Fruit fly (Drosophila melanogaster) whole organism, embryonic: Measurements from ENCODE around the gene EAChm.

Experiments used
- CG10979 ChIP-seq: fragments of 200-800 bp; sonication (Bioruptor generic); optimal IDR thresholded peaks from 2 replicates; lab custom pipeline; 2018; ENCODE audit warnings: missing biosample characterization, mild to moderate bottlenecking, missing genetic modification characterization, moderate library complexity
- CG11093 ChIP-seq: fragments of 200-800 bp; sonication (Bioruptor generic); IDR thresholded peaks from 3 replicates; pipeline ENCODE4 v1.3.6; 2022; ENCODE audit warnings: missing biosample characterization, missing genetic modification characterization
- CG11723 ChIP-seq: fragments of 200-800 bp; sonication (Bioruptor generic); optimal IDR thresholded peaks from 2 replicates; lab custom pipeline; 2017; ENCODE audit warnings: missing biosample characterization, mild to moderate bottlenecking, missing genetic modification characterization
- CG12391 ChIP-seq: fragments of 200-800 bp; sonication (Bioruptor generic); optimal IDR thresholded peaks from 3 replicates; lab custom pipeline; 2018; ENCODE audit warnings: missing biosample characterization, mild to moderate bottlenecking, missing genetic modification characterization, moderate library complexity
- CG14441 ChIP-seq: fragments of 200-800 bp; sonication (Bioruptor generic); IDR thresholded peaks from 2 replicates; pipeline ENCODE4 v1.3.6; 2022; ENCODE audit warnings: missing biosample characterization, missing genetic modification characterization
- CG14965 ChIP-seq: fragments of 200-800 bp; sonication (Bioruptor generic); optimal IDR thresholded peaks from 2 replicates; lab custom pipeline; 2016; ENCODE audit warnings: missing biosample characterization, missing genetic modification characterization, borderline replicate concordance
- CG15601 ChIP-seq: fragments of 200-800 bp; sonication (Bioruptor generic); optimal IDR thresholded peaks from 3 replicates; lab custom pipeline; 2019; ENCODE audit warnings: missing biosample characterization, mild to moderate bottlenecking, missing genetic modification characterization, moderate library complexity
- CG16815 ChIP-seq: fragments of 200-800 bp; sonication (Bioruptor generic); optimal IDR thresholded peaks from 3 replicates; lab custom pipeline; 2017; ENCODE audit warnings: missing biosample characterization, mild to moderate bottlenecking, missing genetic modification characterization
- CG17612 ChIP-seq: fragments of 200-800 bp; sonication (Bioruptor generic); IDR thresholded peaks from 2 replicates; pipeline ENCODE4 v1.3.6; 2022; ENCODE audit warnings: missing biosample characterization, missing genetic modification characterization
- CG17912 ChIP-seq: fragments of 200-800 bp; sonication (Bioruptor generic); optimal IDR thresholded peaks from 2 replicates; lab custom pipeline; 2018; ENCODE audit warnings: missing biosample characterization, mild to moderate bottlenecking, missing genetic modification characterization
- CG2199 ChIP-seq: fragments of 200-800 bp; sonication (Bioruptor generic); IDR thresholded peaks from 3 replicates; pipeline ENCODE4 v1.3.6; 2022; ENCODE audit warnings: missing biosample characterization, missing genetic modification characterization
- CG2678 ChIP-seq: fragments of 200-800 bp; sonication (Bioruptor generic); optimal IDR thresholded peaks from 3 replicates; lab custom pipeline; 2019; ENCODE audit warnings: missing biosample characterization, mild to moderate bottlenecking, missing genetic modification characterization, moderate library complexity
- CG30403 ChIP-seq: fragments of 200-800 bp; sonication (Bioruptor generic); optimal IDR thresholded peaks from 3 replicates; lab custom pipeline; 2016; ENCODE audit warnings: missing biosample characterization, missing genetic modification characterization
- CG3281 ChIP-seq: fragments of 200-800 bp; sonication (Bioruptor generic); optimal IDR thresholded peaks from 3 replicates; lab custom pipeline; 2017; ENCODE audit warnings: missing biosample characterization, mild to moderate bottlenecking, missing genetic modification characterization
- CG4328 ChIP-seq: fragments of 200-800 bp; sonication (Bioruptor generic); optimal IDR thresholded peaks from 3 replicates; lab custom pipeline; 2017; ENCODE audit warnings: missing biosample characterization, missing genetic modification reagents, missing genetic modification characterization
- CG4360 ChIP-seq: fragments of 200-800 bp; sonication (Bioruptor generic); IDR thresholded peaks from 2 replicates; pipeline ENCODE4 v1.3.6; 2022; ENCODE audit warnings: missing biosample characterization, missing genetic modification characterization
- CG4617 ChIP-seq: fragments of 200-800 bp; sonication (Bioruptor generic); optimal IDR thresholded peaks from 3 replicates; lab custom pipeline; 2016; ENCODE audit warnings: missing biosample characterization, missing genetic modification characterization, borderline replicate concordance
- CG4854 ChIP-seq: fragments of 200-800 bp; sonication (Bioruptor generic); optimal IDR thresholded peaks from 2 replicates; lab custom pipeline; 2016; ENCODE audit warnings: missing biosample characterization, missing genetic modification characterization, inconsistent platforms
- CG7839 ChIP-seq: fragments of 200-800 bp; sonication (Bioruptor generic); optimal IDR thresholded peaks from 3 replicates; lab custom pipeline; 2018; ENCODE audit warnings: missing biosample characterization, mild to moderate bottlenecking, missing genetic modification characterization, moderate library complexity
- CG9609 ChIP-seq: fragments of 200-800 bp; sonication (Bioruptor generic); optimal IDR thresholded peaks from 3 replicates; lab custom pipeline; 2016; ENCODE audit warnings: missing biosample characterization, missing genetic modification characterization
- CTCF ChIP-seq: fragments of 200-800 bp; sonication (Bioruptor generic); optimal IDR thresholded peaks from 2 replicates; lab custom pipeline; 2017; ENCODE audit warnings: missing biosample characterization, mild to moderate bottlenecking, missing genetic modification characterization, moderate library complexity
- Chrac-16 ChIP-seq: fragments of 200-800 bp; sonication (Bioruptor generic); optimal IDR thresholded peaks from 3 replicates; lab custom pipeline; 2016; ENCODE audit warnings: missing biosample characterization, missing genetic modification characterization
- Dip2 ChIP-seq: fragments of 200-800 bp; sonication (Bioruptor generic); IDR thresholded peaks from 2 replicates; pipeline ENCODE4 v1.3.6; 2022; ENCODE audit warnings: missing biosample characterization, missing genetic modification characterization
- Fer3 ChIP-seq: fragments of 200-800 bp; sonication (Bioruptor generic); optimal IDR thresholded peaks from 2 replicates; lab custom pipeline; 2018; ENCODE audit warnings: missing biosample characterization, mild to moderate bottlenecking, missing genetic modification characterization, moderate library complexity
- GATAe ChIP-seq: fragments of 200-800 bp; sonication (Bioruptor generic); conservative IDR thresholded peaks from 2 replicates; pipeline ENCODE4 v1.3.6; 2022; ENCODE audit warnings: missing biosample characterization, missing genetic modification characterization
- HLH3B ChIP-seq: fragments of 200-800 bp; sonication (Bioruptor generic); IDR thresholded peaks from 2 replicates; pipeline ENCODE4 v1.3.6; 2022; ENCODE audit warnings: missing biosample characterization, missing genetic modification characterization
- HmgD ChIP-seq: fragments of 200-800 bp; sonication (Bioruptor generic); optimal IDR thresholded peaks from 3 replicates; lab custom pipeline; 2016; ENCODE audit warnings: missing biosample characterization, missing genetic modification characterization
- Hr78 ChIP-seq, 2 experiments: fragments of 200-800 bp in 1 of 2; fragments of >200 bp in 1 of 2; sonication (Bioruptor generic) in 1 of 2; optimal IDR thresholded peaks; 2 replicates each; lab custom pipeline; 2017 to 2019; ENCODE audit warnings: missing biosample characterization in 2 of 2, missing genetic modification characterization in 2 of 2, mild to moderate bottlenecking in 1 of 2, moderate library complexity in 1 of 2
- Mad ChIP-seq: fragments of 200-800 bp; sonication (Bioruptor generic); optimal IDR thresholded peaks from 2 replicates; lab custom pipeline; 2016; ENCODE audit warnings: missing biosample characterization, missing genetic modification characterization
- Meics ChIP-seq: fragments of 200-800 bp; sonication (Bioruptor generic); optimal IDR thresholded peaks from 2 replicates; lab custom pipeline; 2017; ENCODE audit warnings: missing biosample characterization, mild to moderate bottlenecking, missing genetic modification characterization
- Spps ChIP-seq: fragments of 200-800 bp; sonication (Bioruptor generic); optimal IDR thresholded peaks from 2 replicates; lab custom pipeline; 2018; ENCODE audit warnings: missing biosample characterization, mild to moderate bottlenecking, missing genetic modification characterization
- Trl ChIP-seq, 3 experiments: fragments of >200 bp in 2 of 3; fragments of 200-800 bp in 1 of 3; sonication (Bioruptor generic) in 1 of 3; optimal IDR thresholded peaks; 2 replicates in 1 of 3; 3 replicates in 2 of 3; lab custom pipeline; 2016 to 2017; ENCODE audit warnings: missing biosample characterization in 1 of 3, missing genetic modification characterization in 1 of 3
- ab ChIP-seq: fragments of 200-800 bp; sonication (Bioruptor generic); optimal IDR thresholded peaks from 2 replicates; lab custom pipeline; 2016; ENCODE audit warnings: missing biosample characterization, missing genetic modification characterization
- bcd ChIP-seq: fragments of 200-800 bp; sonication (Bioruptor generic); optimal IDR thresholded peaks from 2 replicates; lab custom pipeline; 2017; ENCODE audit warnings: missing biosample characterization, mild to moderate bottlenecking, missing genetic modification characterization
- cato ChIP-seq: fragments of 200-800 bp; sonication (Bioruptor generic); optimal IDR thresholded peaks from 2 replicates; lab custom pipeline; 2016; ENCODE audit warnings: missing biosample characterization, missing genetic modification characterization, borderline replicate concordance
- dati ChIP-seq: fragments of 200-800 bp; sonication (Bioruptor generic); IDR thresholded peaks from 2 replicates; pipeline ENCODE4 v1.3.6; 2022; ENCODE audit warnings: missing biosample characterization, missing genetic modification characterization
- dpn ChIP-seq, 2 experiments: fragments of 200-800 bp; sonication (Bioruptor generic); optimal IDR thresholded peaks; 3 replicates each; lab custom pipeline; 2016; ENCODE audit warnings: missing biosample characterization in 2 of 2, missing genetic modification characterization in 2 of 2
- h ChIP-seq: fragments of >200 bp; optimal IDR thresholded peaks from 2 replicates; lab custom pipeline; 2017
- hb ChIP-seq: fragments of 200-800 bp; sonication (Bioruptor generic); IDR thresholded peaks from 3 replicates; pipeline ENCODE4 v1.3.6; 2022; ENCODE audit warnings: missing biosample characterization, missing genetic modification characterization; ENCODE audit not compliant: partially characterized antibody
- kay ChIP-seq: fragments of 200-800 bp; sonication (Bioruptor generic); optimal IDR thresholded peaks from 2 replicates; lab custom pipeline; 2016; ENCODE audit warnings: missing biosample characterization, missing genetic modification characterization
- mirr ChIP-seq: fragments of 200-800 bp; sonication (Bioruptor generic); optimal IDR thresholded peaks from 3 replicates; lab custom pipeline; 2018; ENCODE audit warnings: missing biosample characterization, mild to moderate bottlenecking, missing genetic modification characterization
- nom ChIP-seq: fragments of 200-800 bp; sonication (Bioruptor generic); optimal IDR thresholded peaks from 2 replicates; lab custom pipeline; 2017; ENCODE audit warnings: missing biosample characterization, missing genetic modification characterization, mild to moderate bottlenecking, moderate library complexity, missing genetic modification reagents
- oc ChIP-seq: fragments of 200-800 bp; sonication (Bioruptor generic); optimal IDR thresholded peaks from 2 replicates; lab custom pipeline; 2018; ENCODE audit warnings: missing biosample characterization, mild to moderate bottlenecking, missing genetic modification characterization, moderate library complexity
- onecut ChIP-seq: fragments of 200-800 bp; sonication (Bioruptor generic); IDR thresholded peaks from 2 replicates; pipeline ENCODE4 v1.3.6; 2022; ENCODE audit warnings: missing biosample characterization, missing genetic modification characterization
- pan ChIP-seq, 4 experiments: fragments of >200 bp in 3 of 4; fragments of 200-800 bp in 1 of 4; sonication (Bioruptor generic) in 1 of 4; optimal IDR thresholded peaks in 3 of 4; IDR thresholded peaks in 1 of 4; 2 replicates each; pipeline versions ENCODE4 v1.3.6 to Lab custom; 2017 to 2022; ENCODE audit warnings: missing biosample characterization in 2 of 4, missing genetic modification characterization in 2 of 4, mixed read lengths in 1 of 4
- pnt ChIP-seq: fragments of 200-800 bp; sonication (Bioruptor generic); optimal IDR thresholded peaks from 3 replicates; lab custom pipeline; 2016; ENCODE audit warnings: missing biosample characterization, missing genetic modification characterization
- tgo ChIP-seq: fragments of 200-800 bp; sonication (Bioruptor generic); IDR thresholded peaks from 3 replicates; pipeline ENCODE4 v1.3.6; 2022; ENCODE audit warnings: missing biosample characterization, missing genetic modification characterization

The EAChm gene

dm6 chr3L:15011142-15011541 is 43.4 kb upstream of the EAChm start:
- TF ChIP-seq CTCF: peak; percentile 80
- TF ChIP-seq CG2199: 0 out of 3 replicates have a peak, but pooled peaks have one; percentile 37
- TF ChIP-seq pnt (GFP tag; lab: Kevin White, UChicago): no peak
- TF ChIP-seq hb: 0 out of 3 replicates have a peak, but pooled peaks have one; percentile 40
- peak; percentile 48 for TF ChIP-seq CG10979 (tag; lab: Kevin White, UChicago)

- TF ChIP-seq oc (tag; lab: Kevin White, UChicago) (peak; percentile 64), cato (GFP tag; lab: Kevin White, UChicago) (peak; percentile 20), CG16815 (peak; percentile 41), Dip2 (GFP tag; lab: Robert Waterston, UW) (no peak), h (lab: Kevin White, UChicago) (no peak), CG30403 (GFP tag; lab: Kevin White, UChicago) (peak; percentile 81), CG17612 (GFP tag; lab: Robert Waterston, UW) (peak; percentile 16; the same call in 1 of the 2 replicates), HLH3B (GFP tag; lab: Robert Waterston, UW) (peak; percentile 72), Chrac-16 (GFP tag; lab: Kevin White, UChicago) (peak; percentile 47), CG15601 (peak; percentile 72), CG2678 (tag; lab: Kevin White, UChicago) (peak; percentile 87), CG12391 (tag; lab: Kevin White, UChicago) (peak; percentile 85), Fer3 (tag; lab: Kevin White, UChicago) (peak; percentile 75), nom (GFP tag; lab: Kevin White, UChicago) (peak; percentile 55), Mad (GFP tag; lab: Kevin White, UChicago) (no peak), mirr (GFP tag; lab: Kevin White, UChicago) (peak; percentile 5), HmgD (no peak), dpn (GFP tag; optimal IDR thresholded peaks at IDR 0.05; lab: Kevin White, UChicago) (peak in 1 of 2 experiments; percentile 60), bcd (peak; percentile 65), dati (GFP tag; lab: Robert Waterston, UW) (no peak), CG14965 (GFP tag; lab: Kevin White, UChicago) (no peak), CG4854 (GFP tag; lab: Kevin White, UChicago) (no peak), CG17912 (no peak), Meics (GFP tag; lab: Kevin White, UChicago) (peak; percentile 74), pan (optimal IDR thresholded peaks at IDR 0.05; lab: Kevin White, UChicago) (no peak), pan (GFP tag; optimal IDR thresholded peaks at IDR 0.05 in 1 of 2, IDR thresholded peaks at IDR 0.05 in 1 of 2) (peak in 1 of 2 experiments; percentile 84), kay (peak; percentile 47), CG4617 (GFP tag; lab: Kevin White, UChicago) (peak; percentile 18), CG3281 (peak; percentile 56), Trl (optimal IDR thresholded peaks at IDR 0.05; lab: Kevin White, UChicago) (no peak), Trl (GFP tag; optimal IDR thresholded peaks at IDR 0.05; lab: Kevin White, UChicago) (peak; percentile 3), CG2199 (peak; percentile 69; the same call in 1 of the 3 replicates), CG11723 (GFP tag; lab: Kevin White, UChicago) (peak; percentile 51), Hr78 (GFP tag; optimal IDR thresholded peaks at IDR 0.05; lab: Kevin White, UChicago) (peak in 1 of 2 experiments; percentile 74), CG4360 (no peak), CG11093 (0 out of 3 replicates have a peak, but pooled peaks have one; percentile 36), ab (GFP tag; lab: Kevin White, UChicago) (no peak), CG4328 (GFP tag; lab: Kevin White, UChicago) (peak; percentile 52), CG14441 (GFP tag; lab: Robert Waterston, UW) (peak; percentile 76), Spps (tag; lab: Kevin White, UChicago) (peak; percentile 76), CG7839 (tag; lab: Kevin White, UChicago) (peak; percentile 88), tgo (peak; percentile 82), onecut (GFP tag; lab: Robert Waterston, UW) (peak; percentile 69), GATAe (GFP tag; lab: Robert Waterston, UW) (no peak), CG9609 (peak; percentile 6)
Observed at dm6 chr3L:15011638-15012335, 42.8 kb upstream of the EAChm start.
